Fruit fly (Drosophila melanogaster): ENCODE data around the gene tHMG2.
A peak's percentile ranks its signal among the peaks of the same experiment; 100 is the strongest.

The tHMG2 gene

DNA sequence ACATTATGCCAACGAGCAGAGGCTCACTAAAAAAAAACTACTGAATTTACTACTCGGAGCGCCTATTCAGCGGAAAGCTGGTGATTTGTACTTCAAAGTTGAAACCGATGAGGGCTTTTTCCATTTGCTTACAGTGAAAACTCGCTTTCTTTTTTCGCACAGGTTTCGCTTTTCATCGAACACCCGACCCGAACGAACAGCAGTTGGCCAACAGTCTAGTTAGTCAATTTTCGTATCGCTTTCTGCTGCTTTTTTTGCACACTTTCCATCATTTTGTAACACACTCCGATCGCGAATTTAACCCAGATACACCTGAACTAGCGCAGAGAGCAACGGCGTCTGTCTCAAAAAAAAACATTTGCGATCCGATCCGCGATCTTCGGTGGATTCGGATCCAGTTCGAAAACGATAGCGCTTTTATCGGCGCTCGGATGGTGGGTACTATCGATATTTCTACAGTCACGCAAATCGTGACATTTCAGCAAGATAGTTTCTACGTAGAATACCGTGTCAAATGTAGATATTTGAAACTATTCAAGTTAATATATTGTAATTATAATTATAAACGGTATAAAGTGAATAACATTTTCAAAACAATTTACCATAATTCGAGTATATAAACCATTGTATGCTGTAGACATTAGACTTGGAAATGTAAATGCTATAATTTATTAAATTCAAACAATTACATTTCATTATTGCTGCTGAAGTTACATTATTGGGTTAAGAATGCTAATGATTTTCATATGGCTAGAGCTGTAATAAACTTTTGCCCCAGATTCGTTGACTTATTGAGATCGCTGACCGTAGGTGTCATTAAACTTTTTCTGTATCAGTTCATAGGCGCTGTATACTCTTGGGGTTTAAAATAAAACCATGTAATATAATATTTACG is 35.8 kb downstream of the tHMG2 start, which contains the start of gene CG5346 (continued):
- TF ChIP-seq pan (optimal IDR thresholded peaks at IDR 0.05) = no peak
- TF ChIP-seq pan (GFP tag; optimal IDR thresholded peaks at IDR 0.05 in 1 of 2, IDR thresholded peaks at IDR 0.05 in 1 of 2) = no peak
- TF ChIP-seq CG7987 (GFP tag; optimal IDR thresholded peaks at IDR 0.05) = peak; percentile 36
- no peak for TF ChIP-seq sisA (GFP tag; IDR thresholded peaks at IDR 0.05)
- no peak for TF ChIP-seq CG4424 (GFP tag; optimal IDR thresholded peaks at IDR 0.05)
- no peak for TF ChIP-seq br (optimal IDR thresholded peaks at IDR 0.05)
- no peak for TF ChIP-seq CG15269 (tag; optimal IDR thresholded peaks at IDR 0.05)
- TF ChIP-seq CTCF (GFP tag; optimal IDR thresholded peaks at IDR 0.05) = peak; percentile 56
- no peak for TF ChIP-seq zfh2 (GFP tag; optimal IDR thresholded peaks at IDR 0.05)
- TF ChIP-seq kah (GFP tag; optimal IDR thresholded peaks at IDR 0.05) = no peak
- TF ChIP-seq NFAT (GFP tag; IDR thresholded peaks at IDR 0.05) = peak; percentile 45; the same call in 1 of the 2 replicates
- peak; percentile 78 for TF ChIP-seq nerfin-2 (GFP tag; IDR thresholded peaks at IDR 0.05; ENCODE audit: partially characterized antibody)
- TF ChIP-seq CG3847 (GFP tag; IDR thresholded peaks at IDR 0.05) = no peak
- no peak for TF ChIP-seq CG10147 (GFP tag; optimal IDR thresholded peaks at IDR 0.05)
- TF ChIP-seq otp (GFP tag; IDR thresholded peaks at IDR 0.05) = no peak
- no peak for TF ChIP-seq CG8359 (GFP tag; optimal IDR thresholded peaks at IDR 0.05; ENCODE audit: borderline replicate concordance)
- no peak for TF ChIP-seq B-H1 (GFP tag; IDR thresholded peaks at IDR 0.05)
- no peak for TF ChIP-seq Stat92E (GFP tag; optimal IDR thresholded peaks at IDR 0.05)
- TF ChIP-seq CG3726 (GFP tag; IDR thresholded peaks at IDR 0.05) = no peak
- TF ChIP-seq sens-2 (GFP tag; IDR thresholded peaks at IDR 0.05) = no peak
- peak; percentile 55; the same call in 2 of the 3 replicates for TF ChIP-seq Doc3 (GFP tag; IDR thresholded peaks at IDR 0.05; ENCODE audit: partially characterized antibody)
- TF ChIP-seq CG12391 (tag; optimal IDR thresholded peaks at IDR 0.05) = no peak
- TF ChIP-seq Six4 (GFP tag; optimal IDR thresholded peaks at IDR 0.05) = no peak
- no peak for TF ChIP-seq CG6254 (GFP tag; optimal IDR thresholded peaks at IDR 0.05)
- no peak for TF ChIP-seq Sox102F (GFP tag; optimal IDR thresholded peaks at IDR 0.05)
- no peak for TF ChIP-seq CG34376 (GFP tag; optimal IDR thresholded peaks at IDR 0.05)
- no peak for TF ChIP-seq CG10462 (GFP tag; optimal IDR thresholded peaks at IDR 0.05)
- TF ChIP-seq CG6813 (GFP tag; optimal IDR thresholded peaks at IDR 0.05) = no peak
- TF ChIP-seq CG7357 (GFP tag; IDR thresholded peaks at IDR 0.05) = no peak
- no peak for TF ChIP-seq vvl (GFP tag; IDR thresholded peaks at IDR 0.05)
- no peak for TF ChIP-seq h (optimal IDR thresholded peaks at IDR 0.05)
- TF ChIP-seq Spps (tag; optimal IDR thresholded peaks at IDR 0.05) = no peak
- no peak for TF ChIP-seq CG2678 (tag; optimal IDR thresholded peaks at IDR 0.05)
- peak; percentile 78 for TF ChIP-seq inv (GFP tag; IDR thresholded peaks at IDR 0.05; ENCODE audit: partially characterized antibody)
- no peak for TF ChIP-seq klu (GFP tag; IDR thresholded peaks at IDR 0.05)
- TF ChIP-seq NfI (GFP tag; optimal IDR thresholded peaks at IDR 0.05) = no peak
- TF ChIP-seq Ada2b (GFP tag; IDR thresholded peaks at IDR 0.05) = no peak
- no peak for TF ChIP-seq CG16779 (GFP tag; IDR thresholded peaks at IDR 0.05)
- TF ChIP-seq E2f2 (GFP tag; IDR thresholded peaks at IDR 0.05) = peak; percentile 69
- TF ChIP-seq CG10321 (GFP tag; IDR thresholded peaks at IDR 0.05) = no peak
- TF ChIP-seq Atf3 (GFP tag; optimal IDR thresholded peaks at IDR 0.05) = no peak
- TF ChIP-seq fd64A (GFP tag; optimal IDR thresholded peaks at IDR 0.05) = no peak
- peak; percentile 28 for TF ChIP-seq gro (GFP tag; optimal IDR thresholded peaks at IDR 0.05)
- TF ChIP-seq CG32532 (GFP tag; IDR thresholded peaks at IDR 0.05) = no peak
- peak; percentile 46 for TF ChIP-seq sens (GFP tag)
- TF ChIP-seq CG1832 (GFP tag; optimal IDR thresholded peaks at IDR 0.05) = no peak
- no peak for TF ChIP-seq hkb (optimal IDR thresholded peaks at IDR 0.05)
- no peak for TF ChIP-seq hkb (GFP tag; IDR thresholded peaks at IDR 0.05)
- TF ChIP-seq CG9817 (tag; optimal IDR thresholded peaks at IDR 0.05) = no peak
- TF ChIP-seq pzg (GFP tag; optimal IDR thresholded peaks at IDR 0.05) = peak; percentile 53
- TF ChIP-seq BEAF-32 (GFP tag; optimal IDR thresholded peaks at IDR 0.05) = peak; percentile 82
